Fruit fly (Drosophila melanogaster): ENCODE results near the gene CAH7.

dm6 chr3R:10144103-10144998, 32.3 kb downstream of the CAH7 start, which contains the start of the genes TAF1B and Invadolysin:
- TF ChIP-seq Hr96 (GFP tag; optimal IDR thresholded peaks at IDR 0.05) (peak; percentile 31), CG1620 (GFP tag; optimal IDR thresholded peaks at IDR 0.05) (peak; percentile 44), CG12768 (GFP tag; optimal IDR thresholded peaks at IDR 0.05) (no peak), ovo (GFP tag; optimal IDR thresholded peaks at IDR 0.05) (peak; percentile 57), Mnt (GFP tag; optimal IDR thresholded peaks at IDR 0.05) (peak; percentile 67), CG11617 (GFP tag; optimal IDR thresholded peaks at IDR 0.05) (peak; percentile 64), Clk (GFP tag; optimal IDR thresholded peaks at IDR 0.05) (no peak), CG33017 (tag; optimal IDR thresholded peaks at IDR 0.05) (peak; percentile 49), CG7045 (GFP tag; optimal IDR thresholded peaks at IDR 0.05) (no peak)
